Fruit fly (Drosophila melanogaster) whole organism, pupa: Measurements from ENCODE around the gene Cpr65Av.

ENCODE experiments used
- CG10348 ChIP-seq: fragments of 200-800 bp; sonication (Bioruptor generic); IDR thresholded peaks from 2 replicates; pipeline ENCODE4 v1.3.6; 2022; ENCODE audit warnings: missing biosample characterization, missing genetic modification characterization
- CG12605 ChIP-seq: fragments of 200-800 bp; sonication (Bioruptor generic); IDR thresholded peaks from 2 replicates; pipeline ENCODE4 v1.3.6; 2022; ENCODE audit warnings: missing biosample characterization, missing genetic modification characterization
- CG13204 ChIP-seq: fragments of 200-800 bp; sonication (Bioruptor generic); optimal IDR thresholded peaks from 2 replicates; lab custom pipeline; 2018; ENCODE audit warnings: missing biosample characterization, mild to moderate bottlenecking, missing genetic modification characterization, moderate library complexity
- CG14655 ChIP-seq: fragments of 200-800 bp; sonication (Bioruptor generic); optimal IDR thresholded peaks from 3 replicates; lab custom pipeline; 2017; ENCODE audit warnings: mild to moderate bottlenecking, missing biosample characterization, missing genetic modification reagents, missing genetic modification characterization
- CG15710 ChIP-seq: fragments of 200-800 bp; sonication (Bioruptor generic); optimal IDR thresholded peaks from 2 replicates; lab custom pipeline; 2018; ENCODE audit warnings: missing biosample characterization, mild to moderate bottlenecking, missing genetic modification characterization, moderate library complexity
- CG17806 ChIP-seq: fragments of 200-800 bp; sonication (Bioruptor generic); optimal IDR thresholded peaks from 2 replicates; lab custom pipeline; 2018; ENCODE audit warnings: missing biosample characterization, mild to moderate bottlenecking, missing genetic modification characterization, moderate library complexity
- CG32121 ChIP-seq: fragments of 200-800 bp; sonication (Bioruptor generic); IDR thresholded peaks from 2 replicates; pipeline ENCODE4 v1.3.6; 2022; ENCODE audit warnings: missing biosample characterization, missing genetic modification characterization
- CG34367 ChIP-seq: fragments of 200-800 bp; sonication (Bioruptor generic); optimal IDR thresholded peaks from 2 replicates; lab custom pipeline; 2018; ENCODE audit warnings: missing biosample characterization, mild to moderate bottlenecking, missing genetic modification characterization
- CG4496 ChIP-seq: fragments of 200-800 bp; sonication (Bioruptor generic); IDR thresholded peaks from 3 replicates; pipeline ENCODE4 v1.3.6; 2022; ENCODE audit warnings: missing biosample characterization, missing genetic modification characterization
- CG8159 ChIP-seq: fragments of 200-800 bp; sonication (Bioruptor generic); optimal IDR thresholded peaks from 3 replicates; lab custom pipeline; 2018; ENCODE audit warnings: missing biosample characterization, mild to moderate bottlenecking, missing genetic modification characterization, moderate library complexity
- CG8301 ChIP-seq: fragments of 200-800 bp; sonication (Bioruptor generic); optimal IDR thresholded peaks from 2 replicates; lab custom pipeline; 2018; ENCODE audit warnings: missing biosample characterization, mild to moderate bottlenecking, missing genetic modification characterization
- CG9948 ChIP-seq: fragments of 200-800 bp; sonication (Bioruptor generic); optimal IDR thresholded peaks from 2 replicates; lab custom pipeline; 2018; ENCODE audit warnings: missing biosample characterization, mild to moderate bottlenecking, missing genetic modification characterization, moderate library complexity
- D1 ChIP-seq: fragments of 200-800 bp; sonication (Bioruptor generic); optimal IDR thresholded peaks from 2 replicates; lab custom pipeline; 2018; ENCODE audit warnings: missing biosample characterization, mild to moderate bottlenecking, missing genetic modification characterization, moderate library complexity
- EcR ChIP-seq: fragments of 200-800 bp; sonication (Bioruptor generic); optimal IDR thresholded peaks from 3 replicates; lab custom pipeline; 2019; ENCODE audit warnings: missing biosample characterization, missing genetic modification characterization, mild to moderate bottlenecking, moderate library complexity, missing genetic modification reagents
- Ets98B ChIP-seq: fragments of 200-800 bp; sonication (Bioruptor generic); IDR thresholded peaks from 2 replicates; pipeline ENCODE4 v1.3.6; 2022; ENCODE audit warnings: missing biosample characterization, missing genetic modification characterization
- Pif1A ChIP-seq: fragments of 200-800 bp; sonication (Bioruptor generic); optimal IDR thresholded peaks from 3 replicates; lab custom pipeline; 2016; ENCODE audit warnings: missing biosample characterization, missing genetic modification characterization
- Pif1B ChIP-seq: fragments of 200-800 bp; sonication (Bioruptor generic); optimal IDR thresholded peaks from 3 replicates; lab custom pipeline; 2016; ENCODE audit warnings: missing biosample characterization, missing genetic modification characterization
- Snoo ChIP-seq: fragments of 200-800 bp; sonication (Bioruptor generic); optimal IDR thresholded peaks from 3 replicates; lab custom pipeline; 2017; ENCODE audit warnings: missing biosample characterization, mild to moderate bottlenecking, missing genetic modification characterization, inconsistent platforms
- fd96Ca ChIP-seq: fragments of 200-800 bp; sonication (Bioruptor generic); IDR thresholded peaks from 3 replicates; pipeline ENCODE4 v1.3.6; 2022; ENCODE audit warnings: missing biosample characterization, missing genetic modification characterization
- gl ChIP-seq: fragments of 200-800 bp; sonication (Bioruptor generic); optimal IDR thresholded peaks from 2 replicates; lab custom pipeline; 2018; ENCODE audit warnings: missing biosample characterization, mild to moderate bottlenecking, missing genetic modification characterization
- rn ChIP-seq: fragments of 200-800 bp; sonication (Bioruptor generic); IDR thresholded peaks from 2 replicates; pipeline ENCODE4 v1.3.6; 2022; ENCODE audit warnings: missing biosample characterization, missing genetic modification characterization

Cpr65Av gene

dm6 chr3L:6124616-6125408, 15.0 kb downstream of the Cpr65Av start:
- TF ChIP-seq CG10348 (GFP tag; lab: Robert Waterston, UW) (no peak), rn (GFP tag; lab: Robert Waterston, UW) (peak; percentile 25; the same call in 1 of the 2 replicates), CG13204 (GFP tag; lab: Kevin White, UChicago) (no peak), Pif1A (GFP tag; lab: Kevin White, UChicago) (peak; percentile 15)
- TF ChIP-seq, all 21 proteins: peak for 2

dm6 chr3L:6116881-6117280, 22.9 kb downstream of the Cpr65Av start:
- no peak for TF ChIP-seq fd96Ca
- TF ChIP-seq CG14655: no peak
- TF ChIP-seq Pif1B (GFP tag; lab: Kevin White, UChicago): no peak
- TF ChIP-seq, all 21 proteins: peak for 0

- TF ChIP-seq gl (tag; lab: Kevin White, UChicago) (no peak), Ets98B (no peak), Pif1A (GFP tag; lab: Kevin White, UChicago) (no peak), CG12605 (GFP tag; lab: Robert Waterston, UW) (no peak), rn (GFP tag; lab: Robert Waterston, UW) (no peak), CG13204 (GFP tag; lab: Kevin White, UChicago) (no peak), CG17806 (tag; lab: Kevin White, UChicago) (no peak), D1 (tag; lab: Kevin White, UChicago) (no peak), CG34367 (tag; lab: Kevin White, UChicago) (no peak), CG8159 (tag; lab: Kevin White, UChicago) (no peak), CG14655 (no peak), CG4496 (GFP tag; lab: Robert Waterston, UW) (no peak)
Measured at dm6 chr3L:6115505-6115904, 24.3 kb downstream of the Cpr65Av start.

dm6 chr3L:6111458-6111857, 28.3 kb downstream of the Cpr65Av start:
- no peak for TF ChIP-seq gl (tag; lab: Kevin White, UChicago)
- TF ChIP-seq Pif1B (GFP tag; lab: Kevin White, UChicago): no peak
- TF ChIP-seq CG10348 (GFP tag; lab: Robert Waterston, UW): no peak
- TF ChIP-seq CG14655: no peak
- TF ChIP-seq CG34367 (tag; lab: Kevin White, UChicago): no peak
- no peak for TF ChIP-seq fd96Ca
- no peak for TF ChIP-seq CG4496 (GFP tag; lab: Robert Waterston, UW)
- no peak for TF ChIP-seq CG8301 (tag; lab: Kevin White, UChicago)

dm6 chr3L:6110673-6111449, 28.9 kb downstream of the Cpr65Av start:
- no peak for TF ChIP-seq Ets98B
- TF ChIP-seq CG17806 (tag; lab: Kevin White, UChicago): no peak
- no peak for TF ChIP-seq CG10348 (GFP tag; lab: Robert Waterston, UW)
- no peak for TF ChIP-seq CG34367 (tag; lab: Kevin White, UChicago)
- TF ChIP-seq D1 (tag; lab: Kevin White, UChicago): no peak
- TF ChIP-seq CG8301 (tag; lab: Kevin White, UChicago): no peak
- TF ChIP-seq EcR (GFP tag; lab: Kevin White, UChicago): no peak
- no peak for TF ChIP-seq CG15710 (tag; lab: Kevin White, UChicago)
- TF ChIP-seq Snoo (tag; lab: Kevin White, UChicago): no peak
- no peak for TF ChIP-seq gl (tag; lab: Kevin White, UChicago)
- no peak for TF ChIP-seq Pif1A (GFP tag; lab: Kevin White, UChicago)
- TF ChIP-seq CG13204 (GFP tag; lab: Kevin White, UChicago): no peak
- no peak for TF ChIP-seq CG9948 (tag; lab: Kevin White, UChicago)
- no peak for TF ChIP-seq fd96Ca
- no peak for TF ChIP-seq CG4496 (GFP tag; lab: Robert Waterston, UW)
- no peak for TF ChIP-seq rn (GFP tag; lab: Robert Waterston, UW)
- TF ChIP-seq CG14655: no peak
- no peak for TF ChIP-seq CG32121 (GFP tag; lab: Robert Waterston, UW)
- TF ChIP-seq Pif1B (GFP tag; lab: Kevin White, UChicago): no peak
- no peak for TF ChIP-seq CG12605 (GFP tag; lab: Robert Waterston, UW)
- TF ChIP-seq, all 21 proteins: peak for 0
